Worm (Caenorhabditis elegans): ENCODE data around the gene osm-6.
A peak's percentile ranks its signal among the peaks of the same experiment; 100 is the strongest.

The osm-6 gene

ce11 chrV:11921229-11921628 lies 6.0 kb downstream of the osm-6 start:
- TF ChIP-seq attf-4 (tag; optimal IDR thresholded peaks at IDR 0.05), result no peak
- no peak for TF ChIP-seq F10B5.3 (tag; optimal IDR thresholded peaks at IDR 0.05)
- peak; percentile 34 for TF ChIP-seq ama-1 (optimal IDR thresholded peaks at IDR 0.05)
- peak; percentile 27; the same call in 1 of the 2 replicates for TF ChIP-seq lin-1 (GFP tag; IDR thresholded peaks at IDR 0.05)
- TF ChIP-seq tra-1 (GFP tag; IDR thresholded peaks at IDR 0.05), result peak; percentile 46; the same call in 1 of the 2 replicates
- TF ChIP-seq egl-27 (tag; optimal IDR thresholded peaks at IDR 0.05), result no peak
- TF ChIP-seq mep-1 (tag; optimal IDR thresholded peaks at IDR 0.05), result peak; percentile 73
- TF ChIP-seq duxl-1 (tag; optimal IDR thresholded peaks at IDR 0.05; ENCODE audit: poor library complexity), result peak; percentile 5
- TF ChIP-seq mes-2 (tag; optimal IDR thresholded peaks at IDR 0.05; ENCODE audit: poor library complexity, severe bottlenecking), result no peak
- no peak for TF ChIP-seq ctbp-1 (GFP tag; IDR thresholded peaks at IDR 0.05)
- peak; percentile 88 for TF ChIP-seq hlh-11 (tag; optimal IDR thresholded peaks at IDR 0.05)
- peak; percentile 36 for TF ChIP-seq pqm-1 (tag; optimal IDR thresholded peaks at IDR 0.05)
- TF ChIP-seq mxl-3 (GFP tag; optimal IDR thresholded peaks at IDR 0.05), result peak; percentile 60
- no peak for TF ChIP-seq nhr-42 (GFP tag; IDR thresholded peaks at IDR 0.05)
- no peak for TF ChIP-seq madf-9 (GFP tag; conservative IDR thresholded peaks at IDR 0.05)
- peak; percentile 3 for TF ChIP-seq nhr-10 (tag; optimal IDR thresholded peaks at IDR 0.05)
- TF ChIP-seq snpc-1.2 (GFP tag; IDR thresholded peaks at IDR 0.05), result no peak
- TF ChIP-seq rbr-2 (tag; optimal IDR thresholded peaks at IDR 0.05), result peak; percentile 21
- TF ChIP-seq F49E8.2 (tag; optimal IDR thresholded peaks at IDR 0.05; ENCODE audit: borderline replicate concordance), result no peak
- TF ChIP-seq gei-8 (GFP tag; optimal IDR thresholded peaks at IDR 0.05), result no peak
- no peak for TF ChIP-seq R02D3.7 (tag; optimal IDR thresholded peaks at IDR 0.05)
- TF ChIP-seq php-3 (GFP tag; IDR thresholded peaks at IDR 0.05), result 0 out of 2 replicates have a peak, but pooled peaks have one; percentile 18
- no peak for TF ChIP-seq pha-4 (GFP tag; IDR thresholded peaks at IDR 0.05)
- TF ChIP-seq pha-4 (tag; optimal IDR thresholded peaks at IDR 0.05), result no peak
- no peak for TF ChIP-seq ZK546.5 (tag; optimal IDR thresholded peaks at IDR 0.05)
- TF ChIP-seq daf-19 (GFP tag; conservative IDR thresholded peaks at IDR 0.05), result no peak
- TF ChIP-seq hlh-30 (tag; optimal IDR thresholded peaks at IDR 0.05; ENCODE audit: insufficient read depth), result peak; percentile 88
- no peak for TF ChIP-seq nhr-48 (tag; optimal IDR thresholded peaks at IDR 0.05)
- peak; percentile 9 for TF ChIP-seq dpl-1 (GFP tag; optimal IDR thresholded peaks at IDR 0.05)
- peak; percentile 23 for TF ChIP-seq T20F7.1 (GFP tag; optimal IDR thresholded peaks at IDR 0.05)
- TF ChIP-seq ZK337.2 (GFP tag; IDR thresholded peaks at IDR 0.05), result no peak
- TF ChIP-seq saeg-2 (GFP tag; IDR thresholded peaks at IDR 0.05), result no peak
- TF ChIP-seq hif-1 (tag; optimal IDR thresholded peaks at IDR 0.05), result peak in 1 of 2 experiments; percentile 39
- no peak for TF ChIP-seq fos-1 (tag; optimal IDR thresholded peaks at IDR 0.05)
- TF ChIP-seq lsy-2 (tag; optimal IDR thresholded peaks at IDR 0.05), result peak in 1 of 2 experiments; percentile 45
- TF ChIP-seq arid-1 (GFP tag; conservative IDR thresholded peaks at IDR 0.05), result no peak
- no peak for TF ChIP-seq unc-130 (GFP tag; optimal IDR thresholded peaks at IDR 0.05)
- TF ChIP-seq egl-43 (GFP tag; IDR thresholded peaks at IDR 0.05), result no peak
- no peak for TF ChIP-seq daf-12 (tag; optimal IDR thresholded peaks at IDR 0.05)
- TF ChIP-seq nhr-102 (tag; optimal IDR thresholded peaks at IDR 0.05), result no peak
- TF ChIP-seq snpc-4 (tag; optimal IDR thresholded peaks at IDR 0.05), result no peak
- TF ChIP-seq nhr-111 (GFP tag; optimal IDR thresholded peaks at IDR 0.05), result no peak
- TF ChIP-seq nhr-11 (tag; optimal IDR thresholded peaks at IDR 0.05), result peak; percentile 30
- peak; percentile 85 for TF ChIP-seq dmd-6 (GFP tag; IDR thresholded peaks at IDR 0.05)
- TF ChIP-seq Y48G9A.11 (GFP tag; IDR thresholded peaks at IDR 0.05), result no peak
- no peak for TF ChIP-seq mdt-29 (GFP tag; IDR thresholded peaks at IDR 0.05)
- TF ChIP-seq lin-13 (GFP tag; optimal IDR thresholded peaks at IDR 0.05), result no peak
- TF ChIP-seq dmd-9 (GFP tag; IDR thresholded peaks at IDR 0.05), result no peak
- peak in 1 of 2 experiments; percentile 73 for TF ChIP-seq mdl-1 (tag; optimal IDR thresholded peaks at IDR 0.05)
- TF ChIP-seq F37D6.2 (tag; optimal IDR thresholded peaks at IDR 0.05), result no peak
- peak; percentile 69 for TF ChIP-seq nhr-77 (tag; optimal IDR thresholded peaks at IDR 0.05)

Data from whole organism, L4 larva.